Fruit fly (Drosophila melanogaster): ENCODE measurements around the gene CG14573.

CG14573 gene

dm6 chr3L:21733387-21733786, 512 bp upstream of the CG14573 start, which contains the start of gene CG14568:
Gene CG14568 (minus strand): TSS chr3L:21733487.
- TF ChIP-seq Pif1B (GFP tag; optimal IDR thresholded peaks at IDR 0.05): no peak
- no peak for TF ChIP-seq D1 (tag; optimal IDR thresholded peaks at IDR 0.05)
- TF ChIP-seq CG9948 (tag; optimal IDR thresholded peaks at IDR 0.05): no peak
- no peak for TF ChIP-seq CG34367 (tag; optimal IDR thresholded peaks at IDR 0.05)
- no peak for TF ChIP-seq CG15710 (tag; optimal IDR thresholded peaks at IDR 0.05)
- TF ChIP-seq gl (tag; optimal IDR thresholded peaks at IDR 0.05): no peak
- TF ChIP-seq CG12605 (GFP tag; IDR thresholded peaks at IDR 0.05): no peak
- no peak for TF ChIP-seq Ets98B (GFP tag; IDR thresholded peaks at IDR 0.05)
- no peak for TF ChIP-seq CG32121 (GFP tag; IDR thresholded peaks at IDR 0.05)
- TF ChIP-seq CG8159 (tag; optimal IDR thresholded peaks at IDR 0.05): no peak
- no peak for TF ChIP-seq CG8301 (tag; optimal IDR thresholded peaks at IDR 0.05)
- no peak for TF ChIP-seq CG10348 (GFP tag; IDR thresholded peaks at IDR 0.05)
- no peak for TF ChIP-seq rn (GFP tag; IDR thresholded peaks at IDR 0.05)
- no peak for TF ChIP-seq fd96Ca (GFP tag; IDR thresholded peaks at IDR 0.05)
- TF ChIP-seq CG14655 (GFP tag; optimal IDR thresholded peaks at IDR 0.05): no peak

- TF ChIP-seq CG4496 (GFP tag; IDR thresholded peaks at IDR 0.05) (peak; percentile 86), CG15710 (tag; optimal IDR thresholded peaks at IDR 0.05) (peak; percentile 44), Pif1A (GFP tag; optimal IDR thresholded peaks at IDR 0.05) (peak; percentile 31), rn (GFP tag; IDR thresholded peaks at IDR 0.05) (peak; percentile 66), Ets98B (GFP tag; IDR thresholded peaks at IDR 0.05) (peak; percentile 70), CG34367 (tag; optimal IDR thresholded peaks at IDR 0.05) (peak; percentile 11), Snoo (tag; optimal IDR thresholded peaks at IDR 0.05) (peak; percentile 27), D1 (tag; optimal IDR thresholded peaks at IDR 0.05) (peak; percentile 18), CG32121 (GFP tag; IDR thresholded peaks at IDR 0.05) (peak; percentile 64), CG9948 (tag; optimal IDR thresholded peaks at IDR 0.05) (peak; percentile 37), EcR (GFP tag; optimal IDR thresholded peaks at IDR 0.05) (no peak), CG14655 (GFP tag; optimal IDR thresholded peaks at IDR 0.05) (peak; percentile 55), CG12605 (GFP tag; IDR thresholded peaks at IDR 0.05) (peak; percentile 83), fd96Ca (GFP tag; IDR thresholded peaks at IDR 0.05) (no peak), Pif1B (GFP tag; optimal IDR thresholded peaks at IDR 0.05) (peak; percentile 57), CG8301 (tag; optimal IDR thresholded peaks at IDR 0.05) (peak; percentile 65), gl (tag; optimal IDR thresholded peaks at IDR 0.05) (no peak), CG17806 (tag; optimal IDR thresholded peaks at IDR 0.05) (peak; percentile 59), CG10348 (GFP tag; IDR thresholded peaks at IDR 0.05) (no peak), CG8159 (tag; optimal IDR thresholded peaks at IDR 0.05) (peak; percentile 65), CG13204 (GFP tag; optimal IDR thresholded peaks at IDR 0.05) (no peak)
These were observed 4.5 kb downstream of the CG14573 start, which contains the start of gene CG14567 for dm6 chr3L:21738175-21739016. Gene CG14567 (minus strand): TSS chr3L:21738430.

- TF ChIP-seq gl (tag; optimal IDR thresholded peaks at IDR 0.05) (no peak), rn (GFP tag; IDR thresholded peaks at IDR 0.05) (no peak), D1 (tag; optimal IDR thresholded peaks at IDR 0.05) (no peak), fd96Ca (GFP tag; IDR thresholded peaks at IDR 0.05) (no peak), Pif1A (GFP tag; optimal IDR thresholded peaks at IDR 0.05) (no peak), CG8301 (tag; optimal IDR thresholded peaks at IDR 0.05) (no peak), CG32121 (GFP tag; IDR thresholded peaks at IDR 0.05) (no peak), CG10348 (GFP tag; IDR thresholded peaks at IDR 0.05) (no peak), EcR (GFP tag; optimal IDR thresholded peaks at IDR 0.05) (peak; percentile 35), CG15710 (tag; optimal IDR thresholded peaks at IDR 0.05) (no peak), CG9948 (tag; optimal IDR thresholded peaks at IDR 0.05) (no peak), CG34367 (tag; optimal IDR thresholded peaks at IDR 0.05) (no peak), CG4496 (GFP tag; IDR thresholded peaks at IDR 0.05) (no peak; the same call in 2 of the 3 replicates), CG17806 (tag; optimal IDR thresholded peaks at IDR 0.05) (no peak), CG8159 (tag; optimal IDR thresholded peaks at IDR 0.05) (no peak), CG12605 (GFP tag; IDR thresholded peaks at IDR 0.05) (no peak), Pif1B (GFP tag; optimal IDR thresholded peaks at IDR 0.05) (no peak), CG14655 (GFP tag; optimal IDR thresholded peaks at IDR 0.05) (peak; percentile 18), Ets98B (GFP tag; IDR thresholded peaks at IDR 0.05) (peak; percentile 13; the same call in 1 of the 2 replicates), Snoo (tag; optimal IDR thresholded peaks at IDR 0.05) (no peak)
These were observed 5.3 kb downstream of the CG14573 start for dm6 chr3L:21739017-21739730.

dm6 chr3L:21740209-21740608, 6.3 kb downstream of the CG14573 start, which contains the start of gene CG14566:
Gene CG14566 (minus strand): TSS chr3L:21740309.
- no peak for TF ChIP-seq CG12605 (GFP tag; IDR thresholded peaks at IDR 0.05)
- no peak for TF ChIP-seq CG34367 (tag; optimal IDR thresholded peaks at IDR 0.05)
- TF ChIP-seq Pif1B (GFP tag; optimal IDR thresholded peaks at IDR 0.05): no peak
- TF ChIP-seq CG32121 (GFP tag; IDR thresholded peaks at IDR 0.05): no peak

- TF ChIP-seq rn (GFP tag; IDR thresholded peaks at IDR 0.05) (no peak), fd96Ca (GFP tag; IDR thresholded peaks at IDR 0.05) (no peak), CG14655 (GFP tag; optimal IDR thresholded peaks at IDR 0.05) (no peak), CG17806 (tag; optimal IDR thresholded peaks at IDR 0.05) (no peak), CG12605 (GFP tag; IDR thresholded peaks at IDR 0.05) (no peak), gl (tag; optimal IDR thresholded peaks at IDR 0.05) (no peak), CG4496 (GFP tag; IDR thresholded peaks at IDR 0.05) (no peak), CG32121 (GFP tag; IDR thresholded peaks at IDR 0.05) (no peak), Ets98B (GFP tag; IDR thresholded peaks at IDR 0.05) (no peak), Snoo (tag; optimal IDR thresholded peaks at IDR 0.05) (no peak), CG10348 (GFP tag; IDR thresholded peaks at IDR 0.05) (no peak), Pif1A (GFP tag; optimal IDR thresholded peaks at IDR 0.05) (no peak), CG8159 (tag; optimal IDR thresholded peaks at IDR 0.05) (no peak)
These were observed 7.3 kb downstream of the CG14573 start, which contains the start of gene CG14572 for dm6 chr3L:21741234-21741633. Gene CG14572 (plus strand): TSS chr3L:21741534.

Data from whole organism, pupa.